Worm (Caenorhabditis elegans) whole organism, L4 larva: ENCODE data around the gene C26B9.1.

ENCODE experiments used
- D1046.2 ChIP-seq: fragments of 200-800 bp; sonication (Bioruptor generic); IDR thresholded peaks from 2 replicates; pipeline ENCODE4 v1.3.6; 2022; ENCODE audit warnings: missing genetic modification characterization, missing compliant biosample characterization
- F10B5.3 ChIP-seq: sonication (generic microtip); optimal IDR thresholded peaks from 2 replicates; lab custom pipeline; 2016; ENCODE audit warnings: mild to moderate bottlenecking, missing genetic modification characterization, missing compliant biosample characterization
- R02D3.7 ChIP-seq: fragments of 150-350 bp; sonication (generic microtip); optimal IDR thresholded peaks from 3 replicates; lab custom pipeline; 2014; ENCODE audit warnings: missing biosample characterization, missing genetic modification characterization
- T26A8.4 ChIP-seq: fragments of 200-800 bp; sonication (Bioruptor generic); IDR thresholded peaks from 2 replicates; pipeline ENCODE4 v1.3.6; 2022; ENCODE audit warnings: missing genetic modification characterization, missing compliant biosample characterization
- Y48G9A.11 ChIP-seq: fragments of 200-800 bp; sonication (Bioruptor generic); IDR thresholded peaks from 2 replicates; pipeline ENCODE4 v1.3.6; 2022; ENCODE audit warnings: missing genetic modification reagents, missing genetic modification characterization, missing compliant biosample characterization
- aha-1 ChIP-seq: fragments of 150-350 bp; peaks from one replicate; lab custom pipeline; 2014; ENCODE audit warnings: missing biosample characterization, missing genetic modification characterization
- ama-1 ChIP-seq: fragments of 150-350 bp; optimal IDR thresholded peaks from 2 replicates; lab custom pipeline; 2014; ENCODE audit warnings: inconsistent platforms, mixed read lengths
- arid-1 ChIP-seq: fragments of 200-800 bp; sonication (Bioruptor generic); conservative IDR thresholded peaks from 2 replicates; pipeline ENCODE4 v1.3.6; 2022; ENCODE audit warnings: missing genetic modification reagents, missing genetic modification characterization, missing compliant biosample characterization
- attf-4 ChIP-seq: sonication (generic microtip); optimal IDR thresholded peaks from 3 replicates; lab custom pipeline; 2017; ENCODE audit warnings: missing biosample characterization, missing genetic modification characterization
- ceh-20 ChIP-seq: fragments of 200-800 bp; sonication (Bioruptor generic); IDR thresholded peaks from 2 replicates; pipeline ENCODE4 v1.3.6; 2022; ENCODE audit warnings: missing genetic modification reagents, missing genetic modification characterization, missing compliant biosample characterization
- ceh-28 ChIP-seq: fragments of 150-350 bp; optimal IDR thresholded peaks from 2 replicates; lab custom pipeline; 2014; ENCODE audit warnings: missing biosample characterization, missing genetic modification reagents, missing genetic modification characterization
- cey-2 ChIP-seq: sonication (generic microtip); optimal IDR thresholded peaks from 3 replicates; lab custom pipeline; 2017; ENCODE audit warnings: missing genetic modification characterization, mild to moderate bottlenecking, missing compliant biosample characterization, antibody characterized with exemption, borderline replicate concordance; ENCODE audit not compliant: insufficient read depth
- daf-12 ChIP-seq: fragments of 150-350 bp; optimal IDR thresholded peaks from 2 replicates; lab custom pipeline; 2014; ENCODE audit warnings: missing biosample characterization, missing genetic modification reagents, missing genetic modification characterization
- daf-16 ChIP-seq, 3 experiments: sonication (generic microtip); optimal IDR thresholded peaks; 2 replicates each; lab custom pipeline; 2016 to 2017; ENCODE audit warnings: missing genetic modification characterization in 3 of 3, missing genetic modification reagents in 3 of 3, mild to moderate bottlenecking in 2 of 3, missing compliant biosample characterization in 2 of 3, missing biosample characterization in 1 of 3, moderate library complexity in 1 of 3
- daf-19 ChIP-seq: fragments of 200-800 bp; sonication (Bioruptor generic); conservative IDR thresholded peaks from 2 replicates; pipeline ENCODE4 v1.3.6; 2022; ENCODE audit warnings: missing genetic modification characterization, missing compliant biosample characterization
- dmd-6 ChIP-seq: fragments of 200-800 bp; sonication (Bioruptor generic); IDR thresholded peaks from 2 replicates; pipeline ENCODE4 v1.3.6; 2022; ENCODE audit warnings: missing genetic modification reagents, missing genetic modification characterization, missing compliant biosample characterization
- dmd-8 ChIP-seq: fragments of 200-800 bp; sonication (Bioruptor generic); IDR thresholded peaks from 2 replicates; pipeline ENCODE4 v1.3.6; 2022; ENCODE audit warnings: missing genetic modification characterization, missing compliant biosample characterization
- gei-8 ChIP-seq: fragments of 200-800 bp; sonication (Bioruptor generic); optimal IDR thresholded peaks from 2 replicates; lab custom pipeline; 2018; ENCODE audit warnings: mild to moderate bottlenecking, missing genetic modification characterization, missing compliant biosample characterization
- hlh-11 ChIP-seq: fragments of 200-800 bp; sonication (Bioruptor generic); optimal IDR thresholded peaks from 2 replicates; lab custom pipeline; 2018; ENCODE audit warnings: mild to moderate bottlenecking, missing genetic modification characterization, missing compliant biosample characterization
- hlh-30 ChIP-seq: sonication (generic microtip); optimal IDR thresholded peaks from 2 replicates; lab custom pipeline; 2017; ENCODE audit warnings: antibody characterized with exemption, mild to moderate bottlenecking, missing genetic modification characterization, missing compliant biosample characterization; ENCODE audit not compliant: insufficient read depth
- lir-3 ChIP-seq: sonication (generic microtip); optimal IDR thresholded peaks from 2 replicates; lab custom pipeline; 2016; ENCODE audit warnings: mild to moderate bottlenecking, missing genetic modification characterization, missing compliant biosample characterization
- lsy-2 ChIP-seq, 2 experiments: fragments of 150-350 bp in 1 of 2; sonication (generic microtip) in 1 of 2; optimal IDR thresholded peaks; 2 replicates each; lab custom pipeline; 2014 to 2017; ENCODE audit warnings: missing biosample characterization in 2 of 2, missing genetic modification characterization in 2 of 2
- mxl-3 ChIP-seq: fragments of 200-800 bp; sonication (Bioruptor generic); optimal IDR thresholded peaks from 2 replicates; lab custom pipeline; 2018; ENCODE audit warnings: mild to moderate bottlenecking, missing genetic modification characterization, missing compliant biosample characterization
- nhr-102 ChIP-seq: sonication (generic microtip); optimal IDR thresholded peaks from 2 replicates; lab custom pipeline; 2016; ENCODE audit warnings: mild to moderate bottlenecking, missing genetic modification characterization, moderate library complexity, missing compliant biosample characterization
- nhr-28 ChIP-seq: fragments of 150-350 bp; optimal IDR thresholded peaks from 2 replicates; lab custom pipeline; 2014; ENCODE audit warnings: missing biosample characterization, missing genetic modification characterization
- nhr-41 ChIP-seq: fragments of 200-800 bp; sonication (Bioruptor generic); IDR thresholded peaks from 2 replicates; pipeline ENCODE4 v1.3.6; 2022; ENCODE audit warnings: missing genetic modification reagents, missing genetic modification characterization, missing compliant biosample characterization
- nhr-42 ChIP-seq: fragments of 200-800 bp; sonication (Bioruptor generic); IDR thresholded peaks from 2 replicates; pipeline ENCODE4 v1.3.6; 2022; ENCODE audit warnings: missing genetic modification characterization, missing compliant biosample characterization
- pha-4 ChIP-seq, 2 experiments: fragments of 150-350 bp in 1 of 2; fragments of 200-800 bp in 1 of 2; sonication (Bioruptor generic) in 1 of 2; IDR thresholded peaks in 1 of 2; optimal IDR thresholded peaks in 1 of 2; 2 replicates each; pipeline versions ENCODE4 v1.3.6 to Lab custom; 2014 to 2022; ENCODE audit warnings: missing genetic modification characterization in 2 of 2, missing genetic modification reagents in 2 of 2, missing biosample characterization in 1 of 2, missing compliant biosample characterization in 1 of 2
- php-3 ChIP-seq: fragments of 200-800 bp; sonication (Bioruptor generic); IDR thresholded peaks from 2 replicates; pipeline ENCODE4 v1.3.6; 2022; ENCODE audit warnings: missing genetic modification reagents, missing genetic modification characterization, missing compliant biosample characterization
- pqm-1 ChIP-seq: sonication (generic microtip); optimal IDR thresholded peaks from 2 replicates; lab custom pipeline; 2017; ENCODE audit warnings: missing biosample characterization, missing genetic modification characterization
- rbr-2 ChIP-seq: sonication (generic microtip); optimal IDR thresholded peaks from 2 replicates; lab custom pipeline; 2016; ENCODE audit warnings: missing genotype, missing genetic modification characterization, missing compliant biosample characterization
- snpc-1.2 ChIP-seq: fragments of 200-800 bp; sonication (Bioruptor generic); IDR thresholded peaks from 2 replicates; pipeline ENCODE4 v1.3.6; 2022; ENCODE audit warnings: missing genetic modification reagents, missing genetic modification characterization, missing compliant biosample characterization
- snpc-4 ChIP-seq: fragments of 150-350 bp; optimal IDR thresholded peaks from 2 replicates; lab custom pipeline; 2014; ENCODE audit warnings: missing biosample characterization, missing genetic modification characterization
- unc-62 ChIP-seq, 3 experiments: fragments of 150-350 bp in 1 of 3; sonication (generic microtip); optimal IDR thresholded peaks in 2 of 3; peaks in 1 of 3; 1 replicate in 1 of 3; 2 replicates in 2 of 3; lab custom pipeline; 2014 to 2017; ENCODE audit warnings: missing biosample characterization in 3 of 3, missing genetic modification characterization in 3 of 3, missing genetic modification reagents in 3 of 3, missing genotype in 1 of 3
- zfp-2 ChIP-seq: sonication (generic microtip); optimal IDR thresholded peaks from 2 replicates; lab custom pipeline; 2016; ENCODE audit warnings: mild to moderate bottlenecking, missing genetic modification characterization, missing compliant biosample characterization
- zip-11 ChIP-seq: fragments of 200-800 bp; sonication (Bioruptor generic); IDR thresholded peaks from 2 replicates; pipeline ENCODE4 v1.3.6; 2022; ENCODE audit warnings: missing genetic modification characterization, missing compliant biosample characterization
- ztf-11 ChIP-seq: fragments of 150-350 bp; optimal IDR thresholded peaks from 2 replicates; lab custom pipeline; 2014; ENCODE audit warnings: missing biosample characterization, missing genetic modification characterization

Gene C26B9.1

ce11 chrX:5339357-5339756, 5.0 kb upstream of the C26B9.1 start (continued):
- TF ChIP-seq cey-2, result no peak
- TF ChIP-seq unc-62 (GFP tag; optimal IDR thresholded peaks at IDR 0.05 in 1 of 2; lab: Kevin White, UChicago), result peak in 1 of 2 experiments; percentile 78
- TF ChIP-seq unc-62 (tag; optimal IDR thresholded peaks at IDR 0.05; lab: Kevin White, UChicago), result no peak
- no peak for TF ChIP-seq zfp-2
- TF ChIP-seq gei-8 (GFP tag; lab: Kevin White, UChicago), result no peak
- TF ChIP-seq arid-1 (GFP tag; lab: Robert Waterston, UW), result no peak
- TF ChIP-seq mxl-3, result peak; percentile 0
- TF ChIP-seq lir-3, result no peak
- no peak for TF ChIP-seq ceh-28
- no peak for TF ChIP-seq T26A8.4 (GFP tag; lab: Robert Waterston, UW)
- TF ChIP-seq ceh-20, result no peak
- TF ChIP-seq daf-19 (GFP tag; lab: Robert Waterston, UW), result no peak
- TF ChIP-seq aha-1 (tag; lab: Kevin White, UChicago), result peak; percentile 90
- no peak for TF ChIP-seq snpc-1.2 (GFP tag; lab: Robert Waterston, UW)
- TF ChIP-seq snpc-4 (tag; lab: Kevin White, UChicago), result no peak
- no peak for TF ChIP-seq nhr-41 (GFP tag; lab: Robert Waterston, UW)
- TF ChIP-seq daf-12 (tag; lab: Kevin White, UChicago), result no peak
- no peak for TF ChIP-seq pha-4 (GFP tag; IDR thresholded peaks at IDR 0.05; lab: Robert Waterston, UW)
- TF ChIP-seq pha-4 (tag; optimal IDR thresholded peaks at IDR 0.05; lab: Kevin White, UChicago), result no peak
- TF ChIP-seq ama-1 (lab: Kevin White, UChicago), result no peak
- TF ChIP-seq php-3 (GFP tag; lab: Robert Waterston, UW), result no peak
- TF ChIP-seq hlh-30 (tag; lab: Kevin White, UChicago), result peak; percentile 24
- no peak for TF ChIP-seq nhr-42 (GFP tag; lab: Robert Waterston, UW)
- TF ChIP-seq Y48G9A.11, result no peak
- no peak for TF ChIP-seq zip-11 (GFP tag; lab: Robert Waterston, UW)
- TF ChIP-seq ztf-11 (tag; lab: Kevin White, UChicago), result no peak
- TF ChIP-seq nhr-102 (tag; lab: Kevin White, UChicago), result no peak

ce11 chrX:5339889-5340288, 4.5 kb upstream of the C26B9.1 start, which contains the start of gene C26B9.2:
Gene C26B9.2 (plus strand): TSS chrX:5340189.
- TF ChIP-seq dmd-8 (GFP tag; lab: Robert Waterston, UW), result no peak
- no peak for TF ChIP-seq nhr-28 (tag; lab: Kevin White, UChicago)
- no peak for TF ChIP-seq hlh-30 (tag; lab: Kevin White, UChicago)
- no peak for TF ChIP-seq attf-4
- no peak for TF ChIP-seq T26A8.4 (GFP tag; lab: Robert Waterston, UW)
- TF ChIP-seq mxl-3, result no peak
- no peak for TF ChIP-seq pha-4 (GFP tag; IDR thresholded peaks at IDR 0.05; lab: Robert Waterston, UW)
- no peak for TF ChIP-seq pha-4 (tag; optimal IDR thresholded peaks at IDR 0.05; lab: Kevin White, UChicago)

ce11 chrX:5342007-5342406, 2.4 kb upstream of the C26B9.1 start, which contains the start of gene C26B9.7:
Gene C26B9.7 (plus strand): TSS chrX:5342307.
- no peak for TF ChIP-seq F10B5.3 (tag; lab: Kevin White, UChicago)
- TF ChIP-seq unc-62 (GFP tag; optimal IDR thresholded peaks at IDR 0.05 in 1 of 2; lab: Kevin White, UChicago), result peak in 1 of 2 experiments; percentile 58
- no peak for TF ChIP-seq unc-62 (tag; optimal IDR thresholded peaks at IDR 0.05; lab: Kevin White, UChicago)

ce11 chrX:5346303-5346702, 1.9 kb downstream of the C26B9.1 start:
- TF ChIP-seq php-3 (GFP tag; lab: Robert Waterston, UW) (no peak), nhr-28 (tag; lab: Kevin White, UChicago) (peak; percentile 26), lsy-2 (tag; optimal IDR thresholded peaks at IDR 0.05; lab: Kevin White, UChicago) (no peak), mxl-3 (peak; percentile 70), rbr-2 (tag; lab: Kevin White, UChicago) (no peak), D1046.2 (GFP tag; lab: Robert Waterston, UW) (no peak), pqm-1 (tag; lab: Kevin White, UChicago) (peak; percentile 58), hlh-11 (peak; percentile 38), daf-16 (GFP tag; optimal IDR thresholded peaks at IDR 0.05; lab: Kevin White, UChicago) (no peak), daf-16 (tag; optimal IDR thresholded peaks at IDR 0.05; lab: Kevin White, UChicago) (peak; percentile 28), dmd-6 (GFP tag; lab: Robert Waterston, UW) (peak; percentile 58), hlh-30 (tag; lab: Kevin White, UChicago) (peak; percentile 39), R02D3.7 (tag; lab: Kevin White, UChicago) (no peak)
